Fruit fly (Drosophila melanogaster): ENCODE results near the gene edin.

The edin gene

dm6 chr3L:17458856-17459518 is 35.7 kb upstream of the edin start:
- TF ChIP-seq CG8319 (GFP tag; optimal IDR thresholded peaks at IDR 0.05) (no peak), svp (GFP tag) (no peak), CG11902 (GFP tag; optimal IDR thresholded peaks at IDR 0.05) (no peak), Hr4 (GFP tag; optimal IDR thresholded peaks at IDR 0.05) (no peak), CG31627 (GFP tag; optimal IDR thresholded peaks at IDR 0.05) (no peak), spab (GFP tag; optimal IDR thresholded peaks at IDR 0.05) (no peak), dac (GFP tag; optimal IDR thresholded peaks at IDR 0.05) (no peak), CG6808 (GFP tag; optimal IDR thresholded peaks at IDR 0.05) (no peak), net (GFP tag; optimal IDR thresholded peaks at IDR 0.05) (no peak), CG8632 (GFP tag; optimal IDR thresholded peaks at IDR 0.05) (no peak), CG10669 (GFP tag; optimal IDR thresholded peaks at IDR 0.05) (no peak)

- TF ChIP-seq Hr39 (GFP tag; optimal IDR thresholded peaks at IDR 0.05) (no peak), Met (GFP tag; optimal IDR thresholded peaks at IDR 0.05) (no peak)
These were observed 33.2 kb upstream of the edin start for dm6 chr3L:17461369-17462012.

DNA sequence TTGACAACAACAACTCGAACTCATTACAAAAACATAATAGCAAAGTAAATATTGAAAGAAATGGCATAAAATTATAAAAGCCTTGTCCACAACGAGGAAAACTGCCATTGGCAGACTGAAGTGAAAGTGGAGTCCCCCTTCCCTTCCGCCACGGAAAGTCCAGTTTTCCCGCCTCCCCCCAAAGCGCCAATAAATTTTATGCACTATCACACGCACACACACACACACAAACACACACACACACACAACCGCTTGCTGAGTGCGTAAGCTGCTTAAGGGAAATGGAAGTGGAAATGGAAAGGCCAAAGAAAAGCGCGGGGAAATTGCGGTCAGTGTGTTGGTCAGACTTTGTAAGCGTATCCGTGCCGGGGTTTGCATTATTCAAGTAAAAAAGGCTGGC is 32.2 kb upstream of the edin start:
- TF ChIP-seq fkh (GFP tag; optimal IDR thresholded peaks at IDR 0.05) (no peak), CG6276 (GFP tag; optimal IDR thresholded peaks at IDR 0.05) (no peak), CG10669 (GFP tag; optimal IDR thresholded peaks at IDR 0.05) (no peak), fd85E (GFP tag; optimal IDR thresholded peaks at IDR 0.05) (no peak), dsx (GFP tag; optimal IDR thresholded peaks at IDR 0.05; ENCODE audit: poor library complexity, severe bottlenecking) (no peak), Hr38 (GFP tag; optimal IDR thresholded peaks at IDR 0.05) (no peak), Hr4 (GFP tag; optimal IDR thresholded peaks at IDR 0.05) (no peak), esn (GFP tag; optimal IDR thresholded peaks at IDR 0.05) (no peak), lz (GFP tag; optimal IDR thresholded peaks at IDR 0.05) (no peak), Hr39 (GFP tag; optimal IDR thresholded peaks at IDR 0.05) (no peak), CG6808 (GFP tag; optimal IDR thresholded peaks at IDR 0.05) (no peak), CG6163 (GFP tag; IDR thresholded peaks at IDR 0.05) (no peak), CG8119 (GFP tag; IDR thresholded peaks at IDR 0.05) (no peak), achi (GFP tag; optimal IDR thresholded peaks at IDR 0.05) (no peak), Sox14 (GFP tag; optimal IDR thresholded peaks at IDR 0.05) (no peak)

DNA sequence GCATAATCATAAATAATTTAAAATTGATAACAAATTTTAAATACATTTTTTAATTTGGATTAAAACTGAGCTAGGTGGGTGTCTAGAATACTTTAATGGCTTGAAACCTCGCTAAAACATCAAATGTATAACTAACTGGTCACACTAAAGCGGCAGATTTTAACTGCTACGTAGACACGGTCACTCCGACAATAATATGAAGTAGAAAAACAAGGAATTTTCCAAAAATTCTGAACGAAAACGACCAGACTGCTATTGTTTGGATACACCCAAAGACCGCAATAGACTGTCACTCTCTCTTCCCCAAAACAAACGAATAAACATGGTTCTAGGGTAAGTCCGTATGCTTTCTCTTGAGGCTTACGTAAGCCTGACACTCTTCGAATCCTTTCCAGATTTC is 28.9 kb upstream of the edin start, which contains the start of gene QIL1:
Gene QIL1 (plus strand): TSS at position 142 of the 400 bp plus-strand sequence.
- TF ChIP-seq CG10669 (GFP tag; optimal IDR thresholded peaks at IDR 0.05) (no peak), Eip78C (GFP tag) (peak; percentile 55), CG4318 (GFP tag; optimal IDR thresholded peaks at IDR 0.05) (no peak), Sox15 (GFP tag; optimal IDR thresholded peaks at IDR 0.05) (no peak), Sox14 (GFP tag; optimal IDR thresholded peaks at IDR 0.05) (no peak), CG11762 (GFP tag; optimal IDR thresholded peaks at IDR 0.05; ENCODE audit: insufficient read depth) (no peak), CG3032 (tag; optimal IDR thresholded peaks at IDR 0.05) (no peak), CG7368 (GFP tag; optimal IDR thresholded peaks at IDR 0.05) (no peak)

DNA sequence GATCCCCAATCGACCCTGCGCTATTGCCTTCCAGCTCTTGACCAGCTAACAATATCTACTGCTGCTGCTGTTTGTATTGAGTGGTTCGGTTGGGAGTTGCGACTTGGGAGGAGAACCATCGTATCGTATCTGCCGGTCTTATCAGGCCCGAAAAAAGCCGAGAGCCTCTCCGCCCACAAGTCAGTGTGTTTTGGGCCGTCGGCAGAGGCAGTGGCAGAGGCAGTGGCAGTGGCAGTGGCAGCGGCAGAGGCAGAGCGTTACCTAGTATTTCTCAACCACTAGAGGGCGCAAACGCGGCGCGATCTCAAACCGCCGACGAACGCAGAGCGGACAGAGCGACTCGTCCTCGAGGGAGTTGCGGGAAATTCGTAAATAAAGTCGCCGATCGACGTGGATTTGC is 24.6 kb upstream of the edin start, which contains the start of gene SecCl:
Gene SecCl (plus strand): TSS at position 18 of the 400 bp plus-strand sequence.
- TF ChIP-seq CG8119 (GFP tag; IDR thresholded peaks at IDR 0.05) (no peak), CG3919 (GFP tag; optimal IDR thresholded peaks at IDR 0.05) (no peak), fkh (GFP tag; optimal IDR thresholded peaks at IDR 0.05) (peak; percentile 12), eg (GFP tag; IDR thresholded peaks at IDR 0.05) (0 out of 3 replicates have a peak, but pooled peaks have one; percentile 16), CG34406 (GFP tag; optimal IDR thresholded peaks at IDR 0.05) (no peak)
